Fruit fly (Drosophila melanogaster): Measurements from ENCODE around the gene CG11583.

Gene CG11583

DNA sequence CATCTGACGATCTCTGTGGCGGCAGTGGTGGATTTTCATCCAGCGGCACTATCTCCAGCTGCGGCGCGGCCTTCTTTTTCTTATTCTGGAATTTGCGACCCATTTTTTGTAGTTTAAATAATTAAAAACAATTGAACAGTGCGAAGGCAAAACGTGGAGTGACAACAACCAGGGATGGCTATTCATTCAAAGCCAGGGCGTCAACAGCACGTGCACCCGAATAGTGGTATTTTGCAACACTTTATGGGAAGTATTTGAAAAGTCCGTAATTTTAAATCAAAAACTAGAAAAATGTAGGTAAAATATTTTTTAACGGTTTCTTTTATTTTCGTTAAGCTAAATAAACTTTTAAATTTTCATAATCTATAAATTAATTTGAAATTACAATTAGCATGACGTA is at the start of gene CG11583 (continued):
- TF ChIP-seq CG3847 (GFP tag; IDR thresholded peaks at IDR 0.05) (peak; percentile 68), CG30020 (tag; optimal IDR thresholded peaks at IDR 0.05) (no peak), Blimp-1 (GFP tag; optimal IDR thresholded peaks at IDR 0.05) (no peak), CG3065 (GFP tag; optimal IDR thresholded peaks at IDR 0.05) (no peak), dm (GFP tag; optimal IDR thresholded peaks at IDR 0.05) (peak; percentile 99), Eip74EF (GFP tag; optimal IDR thresholded peaks at IDR 0.05) (no peak), chinmo (GFP tag; IDR thresholded peaks at IDR 0.05; ENCODE audit: partially characterized antibody) (no peak), CG12942 (GFP tag; optimal IDR thresholded peaks at IDR 0.05) (peak; percentile 24), CG3838 (GFP tag; optimal IDR thresholded peaks at IDR 0.05) (no peak), mirr (GFP tag; optimal IDR thresholded peaks at IDR 0.05) (no peak), dmrt99B (tag; optimal IDR thresholded peaks at IDR 0.05) (no peak), ap (GFP tag; IDR thresholded peaks at IDR 0.05) (no peak), HHEX (GFP tag; optimal IDR thresholded peaks at IDR 0.05) (peak; percentile 18), CG11456 (GFP tag; IDR thresholded peaks at IDR 0.05) (peak; percentile 61; the same call in 1 of the 3 replicates), ttk (GFP tag; IDR thresholded peaks at IDR 0.05) (no peak), CG15269 (tag; optimal IDR thresholded peaks at IDR 0.05) (no peak), caup (GFP tag; optimal IDR thresholded peaks at IDR 0.05; ENCODE audit: severe bottlenecking) (no peak), D (optimal IDR thresholded peaks at IDR 0.05) (no peak), D (GFP tag; optimal IDR thresholded peaks at IDR 0.05) (no peak), Bteb2 (GFP tag; optimal IDR thresholded peaks at IDR 0.05) (peak; percentile 8), CG6854 (GFP tag; optimal IDR thresholded peaks at IDR 0.05) (no peak), Six4 (GFP tag; optimal IDR thresholded peaks at IDR 0.05) (no peak), hb (GFP tag; IDR thresholded peaks at IDR 0.05; ENCODE audit: partially characterized antibody) (no peak), CG18619 (GFP tag; optimal IDR thresholded peaks at IDR 0.05) (no peak), slou (GFP tag; optimal IDR thresholded peaks at IDR 0.05) (no peak), crol (GFP tag; IDR thresholded peaks at IDR 0.05) (no peak), gfzf (GFP tag; optimal IDR thresholded peaks at IDR 0.05) (peak; percentile 32), zfh1 (GFP tag; IDR thresholded peaks at IDR 0.05) (no peak), klu (GFP tag; IDR thresholded peaks at IDR 0.05) (no peak), CG2678 (tag; optimal IDR thresholded peaks at IDR 0.05) (no peak), CG10979 (tag; optimal IDR thresholded peaks at IDR 0.05) (no peak), HLH4C (GFP tag; IDR thresholded peaks at IDR 0.05; ENCODE audit: partially characterized antibody) (no peak), CG18476 (GFP tag; optimal IDR thresholded peaks at IDR 0.05) (no peak), CHES-1-like (GFP tag; optimal IDR thresholded peaks at IDR 0.05) (peak; percentile 60), BEAF-32 (GFP tag; optimal IDR thresholded peaks at IDR 0.05) (peak; percentile 35), CG11560 (tag; IDR thresholded peaks at IDR 0.05) (no peak), CG1529 (GFP tag; optimal IDR thresholded peaks at IDR 0.05) (no peak), CG31388 (GFP tag; optimal IDR thresholded peaks at IDR 0.05) (no peak), unc-4 (GFP tag; IDR thresholded peaks at IDR 0.05; ENCODE audit: partially characterized antibody) (no peak), sima (GFP tag; optimal IDR thresholded peaks at IDR 0.05) (no peak), CG5953 (GFP tag; IDR thresholded peaks at IDR 0.05) (no peak), nerfin-2 (GFP tag; IDR thresholded peaks at IDR 0.05; ENCODE audit: partially characterized antibody) (no peak), hkb (optimal IDR thresholded peaks at IDR 0.05) (no peak), hkb (GFP tag; IDR thresholded peaks at IDR 0.05) (peak; percentile 16; the same call in 1 of the 2 replicates), CG17802 (tag; optimal IDR thresholded peaks at IDR 0.05) (no peak), lab (GFP tag; optimal IDR thresholded peaks at IDR 0.05) (no peak), CG17359 (tag; optimal IDR thresholded peaks at IDR 0.05) (no peak), Lim3 (GFP tag; IDR thresholded peaks at IDR 0.05) (no peak), HLH3B (GFP tag; IDR thresholded peaks at IDR 0.05) (no peak), CG18599 (GFP tag; optimal IDR thresholded peaks at IDR 0.05) (no peak), tll (GFP tag; optimal IDR thresholded peaks at IDR 0.05) (no peak)
